Fruit fly (Drosophila melanogaster): ENCODE measurements around the gene Dph2.
A peak's percentile ranks its signal among the peaks of the same experiment; 100 is the strongest.

Gene Dph2

DNA sequence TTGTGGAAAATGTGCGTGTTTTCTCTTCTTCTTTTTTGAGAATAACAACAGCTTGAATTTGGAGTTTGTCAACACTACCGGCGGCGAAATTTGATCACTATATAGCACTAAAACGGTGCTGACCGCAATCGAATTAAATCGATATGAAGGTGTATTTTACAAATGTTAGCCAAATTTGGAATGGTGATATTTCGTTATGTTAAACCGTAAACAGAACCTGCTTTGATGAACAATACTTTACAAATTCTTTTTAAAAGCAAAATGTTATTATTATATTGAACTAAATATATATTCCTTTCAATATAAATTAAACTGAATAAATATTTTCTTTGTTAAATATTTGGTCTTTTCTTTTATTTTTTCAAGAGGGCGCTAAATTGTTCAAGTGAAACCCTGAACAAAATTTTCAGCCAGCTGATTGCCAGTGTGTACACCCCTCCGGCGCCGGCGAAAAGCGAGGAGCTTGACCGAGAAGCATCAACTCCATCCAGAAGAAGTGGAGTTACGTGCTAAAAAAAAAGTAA is 7.7 kb downstream of the Dph2 start, which contains the start of the genes Rrp6, CG33331 and CG33332 (continued):
- TF ChIP-seq cg (GFP tag; optimal IDR thresholded peaks at IDR 0.05): peak; percentile 33
- peak; percentile 47 for TF ChIP-seq ems (GFP tag; optimal IDR thresholded peaks at IDR 0.05)
- peak; percentile 81 for TF ChIP-seq CG13287 (GFP tag; IDR thresholded peaks at IDR 0.05; ENCODE audit: partially characterized antibody)
- TF ChIP-seq CrebB (tag; optimal IDR thresholded peaks at IDR 0.05): no peak
- no peak; the same call in 1 of the 2 replicates for TF ChIP-seq CG32767 (GFP tag; IDR thresholded peaks at IDR 0.05)
- peak; percentile 62 for TF ChIP-seq CG16813 (GFP tag; IDR thresholded peaks at IDR 0.05; ENCODE audit: partially characterized antibody)
- TF ChIP-seq CG7987 (GFP tag; optimal IDR thresholded peaks at IDR 0.05): peak; percentile 57
- TF ChIP-seq hth (optimal IDR thresholded peaks at IDR 0.05): no peak
- no peak for TF ChIP-seq fd64A (GFP tag; optimal IDR thresholded peaks at IDR 0.05)
- no peak for TF ChIP-seq CG31441 (GFP tag; IDR thresholded peaks at IDR 0.05)
- peak; percentile 31 for TF ChIP-seq CG8388 (GFP tag; optimal IDR thresholded peaks at IDR 0.05)
- TF ChIP-seq ac (GFP tag; optimal IDR thresholded peaks at IDR 0.05): no peak
- peak; percentile 45 for TF ChIP-seq CG33557 (GFP tag; optimal IDR thresholded peaks at IDR 0.05)
- TF ChIP-seq pho (GFP tag; optimal IDR thresholded peaks at IDR 0.05): peak; percentile 36
- no peak for TF ChIP-seq wek (GFP tag; optimal IDR thresholded peaks at IDR 0.05)
- TF ChIP-seq CG15601 (tag; optimal IDR thresholded peaks at IDR 0.05): peak; percentile 68
- peak; percentile 77 for TF ChIP-seq tin (GFP tag; optimal IDR thresholded peaks at IDR 0.05)
- peak; percentile 86 for TF ChIP-seq CG2120 (GFP tag; optimal IDR thresholded peaks at IDR 0.05)
- peak; percentile 63 for TF ChIP-seq Xrp1 (GFP tag; IDR thresholded peaks at IDR 0.05)
- no peak for TF ChIP-seq aop (GFP tag; IDR thresholded peaks at IDR 0.05)
- TF ChIP-seq ewg (GFP tag; optimal IDR thresholded peaks at IDR 0.05): no peak
- peak; percentile 63 for TF ChIP-seq bbx (GFP tag; IDR thresholded peaks at IDR 0.05; ENCODE audit: partially characterized antibody)
- peak; percentile 40 for TF ChIP-seq tup (GFP tag; optimal IDR thresholded peaks at IDR 0.05)
- TF ChIP-seq CG11398 (GFP tag; optimal IDR thresholded peaks at IDR 0.05): no peak
- TF ChIP-seq jumu (GFP tag; optimal IDR thresholded peaks at IDR 0.05): peak; percentile 47
- TF ChIP-seq CG18619 (GFP tag; optimal IDR thresholded peaks at IDR 0.05): peak; percentile 74
- TF ChIP-seq Med (GFP tag): peak; percentile 95
- no peak for TF ChIP-seq CG14860 (GFP tag; IDR thresholded peaks at IDR 0.05; ENCODE audit: partially characterized antibody)
- no peak for TF ChIP-seq seq (GFP tag; IDR thresholded peaks at IDR 0.05)
- TF ChIP-seq insv (GFP tag; optimal IDR thresholded peaks at IDR 0.05): peak in 1 of 2 experiments; percentile 28
- TF ChIP-seq E2f2 (GFP tag; IDR thresholded peaks at IDR 0.05): peak; percentile 69
- peak; percentile 47 for TF ChIP-seq schlank (tag; optimal IDR thresholded peaks at IDR 0.05)
- peak; percentile 23 for TF ChIP-seq trh (GFP tag; optimal IDR thresholded peaks at IDR 0.05)
- TF ChIP-seq CG13775 (GFP tag; optimal IDR thresholded peaks at IDR 0.05): peak; percentile 68
- peak; percentile 88 for TF ChIP-seq CG9932 (GFP tag; IDR thresholded peaks at IDR 0.05)
- no peak for TF ChIP-seq sima (GFP tag; optimal IDR thresholded peaks at IDR 0.05)
- TF ChIP-seq CG31224 (GFP tag; IDR thresholded peaks at IDR 0.05): peak; percentile 48; the same call in 1 of the 2 replicates
- TF ChIP-seq Dbx (GFP tag; IDR thresholded peaks at IDR 0.05): peak; percentile 68
- peak; percentile 87 for TF ChIP-seq CG3281 (GFP tag; optimal IDR thresholded peaks at IDR 0.05)
- no peak for TF ChIP-seq zf30C (GFP tag; optimal IDR thresholded peaks at IDR 0.05)
- TF ChIP-seq ken (GFP tag; IDR thresholded peaks at IDR 0.05): peak; percentile 55; the same call in 1 of the 3 replicates
- TF ChIP-seq CG17912 (GFP tag; optimal IDR thresholded peaks at IDR 0.05): no peak
- TF ChIP-seq CG7556 (GFP tag; optimal IDR thresholded peaks at IDR 0.05): peak; percentile 68
- TF ChIP-seq dysf (GFP tag; IDR thresholded peaks at IDR 0.05): peak; percentile 65; the same call in 2 of the 3 replicates
- TF ChIP-seq CG15479 (GFP tag; optimal IDR thresholded peaks at IDR 0.05): no peak
- TF ChIP-seq Max (GFP tag; optimal IDR thresholded peaks at IDR 0.05): peak; percentile 65
- TF ChIP-seq otp (GFP tag; IDR thresholded peaks at IDR 0.05): no peak
- peak; percentile 38 for TF ChIP-seq Camta (GFP tag; optimal IDR thresholded peaks at IDR 0.05)
- peak; percentile 72 for TF ChIP-seq Nf-YC (tag; optimal IDR thresholded peaks at IDR 0.05)
- TF ChIP-seq CG13894 (tag; optimal IDR thresholded peaks at IDR 0.05): peak; percentile 66

Data from whole organism, embryonic.